Worm (Caenorhabditis elegans) whole organism, young adult: ENCODE results near the gene lido-16.

Experiments
- aptf-2 ChIP-seq: fragments of 200-800 bp; sonication (Bioruptor generic); conservative IDR thresholded peaks from 2 replicates; pipeline ENCODE4 v1.3.6; 2022; ENCODE audit warnings: missing genetic modification reagents, missing genetic modification characterization, missing compliant biosample characterization
- athp-1 ChIP-seq: sonication (generic microtip); optimal IDR thresholded peaks from 2 replicates; lab custom pipeline; 2017; ENCODE audit warnings: mild to moderate bottlenecking, missing genetic modification characterization, missing compliant biosample characterization
- attf-6 ChIP-seq: fragments of 200-800 bp; sonication (Bioruptor generic); IDR thresholded peaks from 2 replicates; pipeline ENCODE4 v1.3.6; 2022; ENCODE audit warnings: missing genetic modification reagents, missing genetic modification characterization, missing compliant biosample characterization
- ceh-100 ChIP-seq: fragments of 200-800 bp; sonication (Bioruptor generic); IDR thresholded peaks from 2 replicates; pipeline ENCODE4 v1.3.6; 2022; ENCODE audit warnings: missing genetic modification reagents, missing genetic modification characterization, missing compliant biosample characterization
- dpff-1 ChIP-seq: sonication (generic microtip); optimal IDR thresholded peaks from 2 replicates; lab custom pipeline; 2017; ENCODE audit warnings: mild to moderate bottlenecking, missing genetic modification characterization, missing compliant biosample characterization
- dpl-1 ChIP-seq: fragments of 150-350 bp; optimal IDR thresholded peaks from 2 replicates; lab custom pipeline; 2014; ENCODE audit warnings: missing biosample characterization, missing genetic modification reagents, missing genetic modification characterization
- ets-4 ChIP-seq: fragments of 200-800 bp; sonication (Bioruptor generic); optimal IDR thresholded peaks from 2 replicates; lab custom pipeline; 2018; ENCODE audit warnings: mild to moderate bottlenecking, missing genetic modification characterization, missing compliant biosample characterization
- let-607 ChIP-seq, 2 experiments: fragments of 200-800 bp in 1 of 2; sonication (Bioruptor generic) in 1 of 2; sonication (generic microtip) in 1 of 2; optimal IDR thresholded peaks; 2 replicates each; lab custom pipeline; 2016 to 2018; ENCODE audit warnings: mild to moderate bottlenecking in 2 of 2, missing compliant biosample characterization in 2 of 2, missing genetic modification characterization in 2 of 2, moderate library complexity in 2 of 2, missing genotype in 1 of 2
- lin-40 ChIP-seq: sonication (generic microtip); optimal IDR thresholded peaks from 2 replicates; lab custom pipeline; 2016; ENCODE audit warnings: missing genetic modification characterization, mild to moderate bottlenecking, missing compliant biosample characterization, missing genotype, missing genetic modification reagents
- mcd-1 ChIP-seq: fragments of 200-800 bp; sonication (Bioruptor generic); IDR thresholded peaks from 2 replicates; pipeline ENCODE4 v1.3.6; 2022; ENCODE audit warnings: missing genetic modification reagents, missing genetic modification characterization, missing compliant biosample characterization
- snpc-4 ChIP-seq, 5 experiments: fragments of 150-350 bp in 1 of 5; sonication (generic microtip) in 4 of 5; optimal IDR thresholded peaks; 2 replicates each; lab custom pipeline; 2014 to 2018; ENCODE audit warnings: missing genetic modification characterization in 5 of 5, missing biosample characterization in 3 of 5, antibody characterized with exemption in 2 of 5, mild to moderate bottlenecking in 2 of 5, missing compliant biosample characterization in 2 of 5, missing genotype in 2 of 5, moderate library complexity in 2 of 5, missing genetic modification reagents in 1 of 5
- somi-1 ChIP-seq: fragments of 200-800 bp; sonication (Bioruptor generic); optimal IDR thresholded peaks from 2 replicates; lab custom pipeline; 2018; ENCODE audit warnings: mild to moderate bottlenecking, missing genetic modification characterization, missing compliant biosample characterization
- zfh-2 ChIP-seq: fragments of 200-800 bp; sonication (Bioruptor generic); conservative IDR thresholded peaks from 2 replicates; pipeline ENCODE4 v1.3.6; 2022; ENCODE audit warnings: missing genetic modification reagents, missing genetic modification characterization, missing compliant biosample characterization
- ztf-3 ChIP-seq: fragments of 200-800 bp; sonication (Bioruptor generic); optimal IDR thresholded peaks from 2 replicates; lab custom pipeline; 2018; ENCODE audit warnings: mild to moderate bottlenecking, missing genetic modification characterization, missing compliant biosample characterization

- no peak for TF ChIP-seq ztf-3 (GFP tag; lab: Kevin White, UChicago)
- no peak for TF ChIP-seq aptf-2 (GFP tag; lab: Robert Waterston, UW)
- no peak for TF ChIP-seq dpl-1 (GFP tag; lab: Kevin White, UChicago)
- no peak for TF ChIP-seq zfh-2 (GFP tag; lab: Robert Waterston, UW)
- TF ChIP-seq snpc-4 (GFP tag; optimal IDR thresholded peaks at IDR 0.05; lab: Kevin White, UChicago), result no peak
- TF ChIP-seq snpc-4 (tag; optimal IDR thresholded peaks at IDR 0.05; lab: Kevin White, UChicago), result no peak
- no peak for TF ChIP-seq let-607 (tag; optimal IDR thresholded peaks at IDR 0.05; lab: Kevin White, UChicago)
- no peak for TF ChIP-seq somi-1
- no peak for TF ChIP-seq mcd-1 (GFP tag; lab: Robert Waterston, UW)
- no peak for TF ChIP-seq ets-4 (GFP tag; lab: Kevin White, UChicago)
- no peak for TF ChIP-seq dpff-1 (tag; lab: Kevin White, UChicago)
- no peak for TF ChIP-seq attf-6
- TF ChIP-seq lin-40 (tag; lab: Kevin White, UChicago), result no peak
- no peak for TF ChIP-seq athp-1 (tag; lab: Kevin White, UChicago)
- TF ChIP-seq ceh-100 (GFP tag; lab: Robert Waterston, UW), result no peak
Observed at ce11 chrII:6521316-6521715, 36.5 kb upstream of the lido-16 start, which contains the start of gene toe-2.
